Worm (Caenorhabditis elegans) whole organism, L1 larva: ENCODE measurements around the gene K05F6.8.

ENCODE experiments used
- ama-1 ChIP-seq: fragments of 150-350 bp; optimal IDR thresholded peaks from 2 replicates; lab custom pipeline; 2014
- ceh-8 ChIP-seq: fragments of 200-800 bp; sonication (Bioruptor generic); optimal IDR thresholded peaks from 2 replicates; lab custom pipeline; 2018; ENCODE audit warnings: mild to moderate bottlenecking, missing genetic modification characterization, moderate library complexity, missing compliant biosample characterization
- elt-3 ChIP-seq, 6 experiments: fragments of 150-350 bp in 1 of 6; sonication (generic microtip); optimal IDR thresholded peaks; 2 replicates each; lab custom pipeline; 2017 to 2018; ENCODE audit warnings: missing biosample characterization in 6 of 6, missing genetic modification characterization in 6 of 6, inconsistent platforms in 1 of 6
- lin-39 ChIP-seq: fragments of 150-350 bp; optimal IDR thresholded peaks from 2 replicates; lab custom pipeline; 2014; ENCODE audit warnings: missing biosample characterization, missing genetic modification reagents, missing genetic modification characterization
- lsy-2 ChIP-seq, 2 experiments: fragments of 150-350 bp; optimal IDR thresholded peaks; 2 replicates each; lab custom pipeline; 2014; ENCODE audit warnings: missing biosample characterization in 2 of 2, missing genetic modification characterization in 2 of 2
- mep-1 ChIP-seq: fragments of 150-350 bp; optimal IDR thresholded peaks from 2 replicates; lab custom pipeline; 2014; ENCODE audit warnings: missing biosample characterization, missing genetic modification characterization
- nhr-28 ChIP-seq: fragments of 150-350 bp; optimal IDR thresholded peaks from 2 replicates; lab custom pipeline; 2014; ENCODE audit warnings: missing biosample characterization, missing genetic modification characterization
- nhr-90 ChIP-seq: sonication (generic microtip); optimal IDR thresholded peaks from 2 replicates; lab custom pipeline; 2016; ENCODE audit warnings: mild to moderate bottlenecking, missing genetic modification characterization, missing compliant biosample characterization; ENCODE audit not compliant: poor library complexity
- snpc-4 ChIP-seq: fragments of 150-350 bp; optimal IDR thresholded peaks from 2 replicates; lab custom pipeline; 2014; ENCODE audit warnings: missing biosample characterization, missing genetic modification characterization
- xbp-1 ChIP-seq: sonication (generic microtip); optimal IDR thresholded peaks from 2 replicates; lab custom pipeline; 2016; ENCODE audit warnings: missing genetic modification characterization, missing compliant biosample characterization
- zag-1 ChIP-seq: fragments of 150-350 bp; optimal IDR thresholded peaks from 2 replicates; lab custom pipeline; 2014; ENCODE audit warnings: missing biosample characterization, missing genetic modification characterization

DNA sequence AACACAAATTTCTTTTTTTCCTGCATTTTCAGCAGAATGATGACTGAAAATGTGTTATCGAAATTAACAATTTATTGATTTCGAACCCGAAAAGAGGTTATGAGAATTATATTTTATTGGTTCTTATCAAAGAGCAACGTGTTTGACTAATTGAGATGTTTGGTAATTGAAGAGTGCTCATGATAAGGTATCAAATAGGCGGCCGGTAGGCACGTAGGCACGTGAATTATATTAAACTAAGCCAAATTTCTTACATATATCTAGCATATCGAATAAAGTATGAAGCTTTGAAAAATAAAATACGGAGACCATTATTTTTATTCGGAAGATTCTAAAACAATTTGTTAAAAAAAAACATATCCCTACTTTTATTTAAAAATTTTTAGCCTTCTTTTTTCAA, 50.2 kb downstream of the K05F6.8 start, which contains the start of gene math-45:
- TF ChIP-seq lsy-2 (tag; optimal IDR thresholded peaks at IDR 0.05; lab: Kevin White, UChicago) = no peak
- no peak for TF ChIP-seq elt-3 (tag; optimal IDR thresholded peaks at IDR 0.05; lab: Kevin White, UChicago)
- TF ChIP-seq nhr-28 = no peak
- TF ChIP-seq xbp-1 (tag; lab: Kevin White, UChicago) = no peak
- no peak for TF ChIP-seq mep-1 (tag; lab: Kevin White, UChicago)
- TF ChIP-seq lin-39 = no peak
- TF ChIP-seq zag-1 (tag; lab: Kevin White, UChicago) = no peak
- TF ChIP-seq ceh-8 (GFP tag; lab: Kevin White, UChicago) = no peak
- no peak for TF ChIP-seq snpc-4 (tag; lab: Kevin White, UChicago)
- TF ChIP-seq ama-1 (lab: Kevin White, UChicago) = no peak
- no peak for TF ChIP-seq nhr-90 (tag; lab: Kevin White, UChicago)
